Worm (Caenorhabditis elegans): ENCODE data around the gene F15E6.3.
A peak's percentile ranks its signal among the peaks of the same experiment; 100 is the strongest.

F15E6.3 gene

DNA sequence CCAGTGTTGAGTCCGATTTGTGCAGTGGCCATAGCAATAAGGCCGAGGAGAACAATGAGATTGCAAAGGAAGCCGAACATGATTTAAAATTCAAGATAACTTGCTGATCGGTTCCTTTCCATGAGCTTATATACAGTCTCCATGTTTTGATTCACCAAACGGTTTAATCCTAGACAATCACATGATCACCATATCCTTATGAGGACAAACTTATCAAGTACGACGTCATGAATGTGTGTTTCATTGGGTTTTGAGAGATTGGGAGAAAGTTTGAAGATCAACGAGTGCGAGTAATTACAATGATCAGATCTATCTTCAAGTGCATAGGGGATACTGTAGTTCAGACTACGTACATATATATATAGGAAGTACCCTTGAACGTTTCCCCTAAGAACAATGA, 4.2 kb upstream of the F15E6.3 start, which contains the start of gene dct-7:
dct-7 (minus strand) TSS at position 101 of the 400 bp plus-strand sequence.
- TF ChIP-seq lsy-2 (tag; optimal IDR thresholded peaks at IDR 0.05) (no peak), nhr-48 (tag; optimal IDR thresholded peaks at IDR 0.05) (peak; percentile 11), cey-2 (tag; optimal IDR thresholded peaks at IDR 0.05; ENCODE audit: borderline replicate concordance, insufficient read depth) (no peak)

DNA sequence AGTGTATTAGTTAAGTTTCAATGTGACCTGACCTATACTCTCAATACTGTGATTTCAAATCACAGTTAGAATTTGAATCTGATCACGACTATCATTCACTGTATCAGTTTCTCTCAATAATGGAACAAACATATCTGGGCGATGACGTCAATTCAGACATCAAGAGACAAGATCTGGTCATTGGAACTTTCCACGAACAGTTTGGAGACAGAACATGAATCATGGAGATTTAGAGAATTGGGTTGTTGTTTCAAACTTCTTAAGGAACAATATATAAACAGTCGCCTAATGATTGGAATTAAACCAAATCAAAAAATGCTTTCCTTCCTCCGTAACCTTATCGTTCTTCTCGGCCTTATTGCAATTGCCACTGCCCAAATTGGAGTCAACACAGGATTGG, 3.5 kb upstream of the F15E6.3 start, which contains the start of gene F15E6.4:
F15E6.4 (plus strand) TSS at position 301 of the 400 bp plus-strand sequence.
- TF ChIP-seq lin-1 (GFP tag; IDR thresholded peaks at IDR 0.05) (no peak), lir-3 (tag; optimal IDR thresholded peaks at IDR 0.05) (no peak), nhr-102 (tag; optimal IDR thresholded peaks at IDR 0.05) (no peak), unc-62 (GFP tag; optimal IDR thresholded peaks at IDR 0.05 in 1 of 2) (no peak), unc-62 (tag; optimal IDR thresholded peaks at IDR 0.05) (no peak), vab-7 (GFP tag; IDR thresholded peaks at IDR 0.05) (no peak), lim-7 (GFP tag; IDR thresholded peaks at IDR 0.05) (no peak), zip-11 (GFP tag; IDR thresholded peaks at IDR 0.05) (no peak), gei-8 (GFP tag; optimal IDR thresholded peaks at IDR 0.05) (no peak)

- TF ChIP-seq F44E2.7 (GFP tag; IDR thresholded peaks at IDR 0.05): no peak
- TF ChIP-seq ztf-11 (tag; optimal IDR thresholded peaks at IDR 0.05): no peak
- TF ChIP-seq daf-12 (tag; optimal IDR thresholded peaks at IDR 0.05): no peak
- TF ChIP-seq skn-1 (tag; optimal IDR thresholded peaks at IDR 0.05): no peak
- no peak for TF ChIP-seq ama-1 (optimal IDR thresholded peaks at IDR 0.05)
- TF ChIP-seq lir-3 (tag; optimal IDR thresholded peaks at IDR 0.05): no peak
- TF ChIP-seq zip-2 (tag; optimal IDR thresholded peaks at IDR 0.05): no peak
- TF ChIP-seq unc-130 (GFP tag; optimal IDR thresholded peaks at IDR 0.05): no peak
- no peak for TF ChIP-seq daf-16 (GFP tag; optimal IDR thresholded peaks at IDR 0.05)
- TF ChIP-seq daf-16 (tag; optimal IDR thresholded peaks at IDR 0.05): no peak
- no peak for TF ChIP-seq ZK337.2 (GFP tag; IDR thresholded peaks at IDR 0.05)
- no peak for TF ChIP-seq nhr-48 (tag; optimal IDR thresholded peaks at IDR 0.05)
- no peak for TF ChIP-seq madf-5 (GFP tag; IDR thresholded peaks at IDR 0.05)
- TF ChIP-seq zfp-2 (tag; optimal IDR thresholded peaks at IDR 0.05): no peak
- TF ChIP-seq nhr-41 (GFP tag; IDR thresholded peaks at IDR 0.05): no peak
- no peak for TF ChIP-seq daf-8 (GFP tag; IDR thresholded peaks at IDR 0.05)
Observed at ce11 chrIV:4292569-4292968, 2.1 kb upstream of the F15E6.3 start, which contains the start of gene F15E6.10. Gene F15E6.10, plus strand, starts transcription at chrIV:4292869.

ce11 chrIV:4298983-4299382, 4.3 kb downstream of the F15E6.3 start, which contains the start of gene F15E6.9:
Gene F15E6.9, minus strand, starts transcription at chrIV:4299083.
- no peak for TF ChIP-seq daf-16 (GFP tag; optimal IDR thresholded peaks at IDR 0.05)
- no peak for TF ChIP-seq daf-16 (tag; optimal IDR thresholded peaks at IDR 0.05)
- TF ChIP-seq nhr-76 (tag; optimal IDR thresholded peaks at IDR 0.05): no peak
- TF ChIP-seq hmg-1.1 (GFP tag; IDR thresholded peaks at IDR 0.05): no peak
- TF ChIP-seq tra-1 (GFP tag; IDR thresholded peaks at IDR 0.05): no peak
- no peak for TF ChIP-seq F49E8.2 (tag; optimal IDR thresholded peaks at IDR 0.05; ENCODE audit: borderline replicate concordance)
- no peak for TF ChIP-seq mdt-29 (GFP tag; IDR thresholded peaks at IDR 0.05)
- TF ChIP-seq mes-2 (tag; optimal IDR thresholded peaks at IDR 0.05; ENCODE audit: poor library complexity, severe bottlenecking): no peak
- TF ChIP-seq pha-4 (GFP tag; IDR thresholded peaks at IDR 0.05): no peak
- no peak for TF ChIP-seq pha-4 (tag; optimal IDR thresholded peaks at IDR 0.05)
- no peak for TF ChIP-seq D1046.2 (GFP tag; IDR thresholded peaks at IDR 0.05)

- TF ChIP-seq Y105C5A.15 (GFP tag; IDR thresholded peaks at IDR 0.05) (no peak), mxl-3 (GFP tag; optimal IDR thresholded peaks at IDR 0.05) (peak; percentile 30), ceh-44 (GFP tag; IDR thresholded peaks at IDR 0.05) (no peak), zip-11 (GFP tag; IDR thresholded peaks at IDR 0.05) (no peak), duxl-1 (tag; optimal IDR thresholded peaks at IDR 0.05; ENCODE audit: poor library complexity) (no peak), ces-1 (GFP tag; optimal IDR thresholded peaks at IDR 0.05) (no peak), aha-1 (tag) (peak; percentile 79), hlh-11 (tag; optimal IDR thresholded peaks at IDR 0.05) (peak; percentile 67), D1046.2 (GFP tag; IDR thresholded peaks at IDR 0.05) (no peak), lin-1 (GFP tag; IDR thresholded peaks at IDR 0.05) (no peak), dve-1 (tag; optimal IDR thresholded peaks at IDR 0.05; ENCODE audit: insufficient read depth) (no peak), set-16 (GFP tag; IDR thresholded peaks at IDR 0.05) (peak; percentile 34; the same call in 1 of the 2 replicates), T26A8.4 (GFP tag; IDR thresholded peaks at IDR 0.05) (peak; percentile 64), lin-38 (GFP tag; IDR thresholded peaks at IDR 0.05) (no peak), nhr-48 (tag; optimal IDR thresholded peaks at IDR 0.05) (peak; percentile 51)
Observed at ce11 chrIV:4299994-4300393, 5.3 kb downstream of the F15E6.3 start.
